Worm (Caenorhabditis elegans) whole organism, young adult: ENCODE results near the gene dhs-8.

ENCODE experiments used
- B0035.1 ChIP-seq: sonication (generic microtip); optimal IDR thresholded peaks from 2 replicates; lab custom pipeline; 2016; ENCODE audit warnings: missing genetic modification characterization, mild to moderate bottlenecking, missing compliant biosample characterization, missing genotype, missing genetic modification reagents
- C06A6.2 ChIP-seq: fragments of 200-800 bp; sonication (Bioruptor generic); conservative IDR thresholded peaks from 2 replicates; pipeline ENCODE4 v1.3.6; 2022; ENCODE audit warnings: missing genetic modification characterization, missing compliant biosample characterization
- C17E4.6 ChIP-seq: fragments of 200-800 bp; sonication (Bioruptor generic); IDR thresholded peaks from 2 replicates; pipeline ENCODE4 v1.3.6; 2022; ENCODE audit warnings: missing genetic modification reagents, missing genetic modification characterization, missing compliant biosample characterization
- D2030.7 ChIP-seq: fragments of 200-800 bp; sonication (Bioruptor generic); IDR thresholded peaks from 2 replicates; pipeline ENCODE4 v1.3.6; 2022; ENCODE audit warnings: missing genetic modification reagents, missing genetic modification characterization, missing compliant biosample characterization
- F10E7.11 ChIP-seq: sonication (generic microtip); optimal IDR thresholded peaks from 2 replicates; lab custom pipeline; 2017; ENCODE audit warnings: mild to moderate bottlenecking, missing genetic modification characterization, moderate library complexity, missing compliant biosample characterization
- F22D6.2 ChIP-seq: sonication (generic microtip); optimal IDR thresholded peaks from 2 replicates; lab custom pipeline; 2016; ENCODE audit warnings: mild to moderate bottlenecking, missing genetic modification characterization, missing compliant biosample characterization
- F23B12.7 ChIP-seq: sonication (generic microtip); optimal IDR thresholded peaks from 2 replicates; lab custom pipeline; 2017; ENCODE audit warnings: missing genetic modification characterization, mild to moderate bottlenecking, missing compliant biosample characterization, antibody characterized with exemption, moderate library complexity; ENCODE audit not compliant: insufficient read depth
- F37B4.10 ChIP-seq: fragments of 200-800 bp; sonication (Bioruptor generic); IDR thresholded peaks from 2 replicates; pipeline ENCODE4 v1.3.6; 2022; ENCODE audit warnings: missing genetic modification characterization, missing compliant biosample characterization
- F52B5.7 ChIP-seq: sonication (generic microtip); optimal IDR thresholded peaks from 2 replicates; lab custom pipeline; 2016; ENCODE audit warnings: mild to moderate bottlenecking, missing genetic modification characterization, missing compliant biosample characterization
- F55B11.4 ChIP-seq: sonication (generic microtip); optimal IDR thresholded peaks from 2 replicates; lab custom pipeline; 2016; ENCODE audit warnings: missing compliant biosample characterization, missing genetic modification characterization, borderline replicate concordance; ENCODE audit not compliant: insufficient read depth
- F57A8.1 ChIP-seq: fragments of 200-800 bp; sonication (Bioruptor generic); optimal IDR thresholded peaks from 2 replicates; lab custom pipeline; 2018; ENCODE audit warnings: mild to moderate bottlenecking, missing genetic modification characterization, moderate library complexity, missing compliant biosample characterization
- F57C9.4 ChIP-seq: sonication (generic microtip); optimal IDR thresholded peaks from 2 replicates; lab custom pipeline; 2017; ENCODE audit warnings: mild to moderate bottlenecking, missing genetic modification characterization, missing compliant biosample characterization
- Y56A3A.18 ChIP-seq: fragments of 200-800 bp; sonication (Bioruptor generic); IDR thresholded peaks from 2 replicates; pipeline ENCODE4 v1.3.6; 2022; ENCODE audit warnings: missing genetic modification reagents, missing genetic modification characterization, missing compliant biosample characterization
- Y79H2A.3 ChIP-seq: fragments of 200-800 bp; sonication (Bioruptor generic); conservative IDR thresholded peaks from 2 replicates; pipeline ENCODE4 v1.3.6; 2022; ENCODE audit warnings: missing genetic modification reagents, missing genetic modification characterization, missing compliant biosample characterization
- ZK185.1 ChIP-seq: sonication (generic microtip); optimal IDR thresholded peaks from 2 replicates; lab custom pipeline; 2016; ENCODE audit warnings: mild to moderate bottlenecking, missing genetic modification characterization, missing compliant biosample characterization; ENCODE audit not compliant: poor library complexity, severe bottlenecking
- athp-1 ChIP-seq: sonication (generic microtip); optimal IDR thresholded peaks from 2 replicates; lab custom pipeline; 2017; ENCODE audit warnings: mild to moderate bottlenecking, missing genetic modification characterization, missing compliant biosample characterization
- attf-5 ChIP-seq: fragments of 200-800 bp; sonication (Bioruptor generic); optimal IDR thresholded peaks from 2 replicates; lab custom pipeline; 2018; ENCODE audit warnings: mild to moderate bottlenecking, missing genetic modification characterization, missing compliant biosample characterization
- attf-6 ChIP-seq: fragments of 200-800 bp; sonication (Bioruptor generic); IDR thresholded peaks from 2 replicates; pipeline ENCODE4 v1.3.6; 2022; ENCODE audit warnings: missing genetic modification reagents, missing genetic modification characterization, missing compliant biosample characterization
- bed-1 ChIP-seq: fragments of 200-800 bp; sonication (Bioruptor generic); IDR thresholded peaks from 2 replicates; pipeline ENCODE4 v1.3.6; 2022; ENCODE audit warnings: missing genetic modification reagents, missing genetic modification characterization, missing compliant biosample characterization
- cebp-1 ChIP-seq, 2 experiments: fragments of 200-800 bp in 1 of 2; sonication (Bioruptor generic) in 1 of 2; sonication (generic microtip) in 1 of 2; IDR thresholded peaks in 1 of 2; optimal IDR thresholded peaks in 1 of 2; 2 replicates each; pipeline versions ENCODE4 v1.3.6 to Lab custom; 2017 to 2022; ENCODE audit warnings: missing compliant biosample characterization in 2 of 2, missing genetic modification characterization in 2 of 2, mild to moderate bottlenecking in 1 of 2, missing genetic modification reagents in 1 of 2, moderate library complexity in 1 of 2
- cebp-2 ChIP-seq: fragments of 200-800 bp; sonication (Bioruptor generic); IDR thresholded peaks from 2 replicates; pipeline ENCODE4 v1.3.6; 2022; ENCODE audit warnings: missing genetic modification characterization, missing compliant biosample characterization
- ceh-100 ChIP-seq: fragments of 200-800 bp; sonication (Bioruptor generic); IDR thresholded peaks from 2 replicates; pipeline ENCODE4 v1.3.6; 2022; ENCODE audit warnings: missing genetic modification reagents, missing genetic modification characterization, missing compliant biosample characterization
- ceh-91 ChIP-seq: fragments of 200-800 bp; sonication (Bioruptor generic); IDR thresholded peaks from 2 replicates; pipeline ENCODE4 v1.3.6; 2022; ENCODE audit warnings: missing genetic modification reagents, missing genetic modification characterization, missing compliant biosample characterization
- dox-1 ChIP-seq: fragments of 200-800 bp; sonication (Bioruptor generic); IDR thresholded peaks from 2 replicates; pipeline ENCODE4 v1.3.6; 2022; ENCODE audit warnings: missing genetic modification reagents, missing genetic modification characterization, missing compliant biosample characterization
- dpl-1 ChIP-seq: fragments of 150-350 bp; optimal IDR thresholded peaks from 2 replicates; lab custom pipeline; 2014; ENCODE audit warnings: missing biosample characterization, missing genetic modification reagents, missing genetic modification characterization
- egl-44 ChIP-seq: fragments of 200-800 bp; sonication (Bioruptor generic); IDR thresholded peaks from 2 replicates; pipeline ENCODE4 v1.3.6; 2022; ENCODE audit warnings: missing genetic modification reagents, missing genetic modification characterization, missing compliant biosample characterization
- gei-17 ChIP-seq: fragments of 200-800 bp; sonication (Bioruptor generic); optimal IDR thresholded peaks from 2 replicates; lab custom pipeline; 2018; ENCODE audit warnings: mild to moderate bottlenecking, missing genetic modification characterization, missing compliant biosample characterization
- hmg-1.2 ChIP-seq: fragments of 200-800 bp; sonication (Bioruptor generic); IDR thresholded peaks from 2 replicates; pipeline ENCODE4 v1.3.6; 2022; ENCODE audit warnings: missing genetic modification reagents, missing genetic modification characterization, missing compliant biosample characterization
- hmg-20 ChIP-seq: fragments of 200-800 bp; sonication (Bioruptor generic); IDR thresholded peaks from 2 replicates; pipeline ENCODE4 v1.3.6; 2022; ENCODE audit warnings: missing genetic modification reagents, missing genetic modification characterization, missing compliant biosample characterization
- lin-26 ChIP-seq: fragments of 200-800 bp; sonication (Bioruptor generic); IDR thresholded peaks from 2 replicates; pipeline ENCODE4 v1.3.6; 2022; ENCODE audit warnings: missing genetic modification reagents, missing genetic modification characterization, missing compliant biosample characterization
- lin-54 ChIP-seq: fragments of 200-800 bp; sonication (Bioruptor generic); optimal IDR thresholded peaks from 2 replicates; lab custom pipeline; 2018; ENCODE audit warnings: mild to moderate bottlenecking, missing genetic modification characterization, missing compliant biosample characterization
- madf-10 ChIP-seq: sonication (generic microtip); optimal IDR thresholded peaks from 2 replicates; lab custom pipeline; 2016; ENCODE audit warnings: mild to moderate bottlenecking, missing genetic modification characterization, missing compliant biosample characterization
- madf-8 ChIP-seq: fragments of 200-800 bp; sonication (Bioruptor generic); conservative IDR thresholded peaks from 2 replicates; pipeline ENCODE4 v1.3.6; 2022; ENCODE audit warnings: missing genetic modification reagents, missing genetic modification characterization, missing compliant biosample characterization
- mes-4 ChIP-seq: sonication (generic microtip); optimal IDR thresholded peaks from 2 replicates; lab custom pipeline; 2016; ENCODE audit warnings: missing genotype, missing genetic modification characterization, missing compliant biosample characterization
- mxl-1 ChIP-seq: sonication (generic microtip); optimal IDR thresholded peaks from 2 replicates; lab custom pipeline; 2016; ENCODE audit warnings: missing genetic modification characterization, missing compliant biosample characterization
- nfya-1 ChIP-seq: sonication (generic microtip); optimal IDR thresholded peaks from 2 replicates; lab custom pipeline; 2017; ENCODE audit warnings: antibody characterized with exemption, missing compliant biosample characterization, missing genetic modification characterization, borderline replicate concordance; ENCODE audit not compliant: insufficient read depth
- nfya-2 ChIP-seq: fragments of 200-800 bp; sonication (Bioruptor generic); IDR thresholded peaks from 2 replicates; pipeline ENCODE4 v1.3.6; 2022; ENCODE audit warnings: missing genetic modification reagents, missing genetic modification characterization, missing compliant biosample characterization
- nfyb-1 ChIP-seq: fragments of 200-800 bp; sonication (Bioruptor generic); IDR thresholded peaks from 2 replicates; pipeline ENCODE4 v1.3.6; 2022; ENCODE audit warnings: missing genetic modification reagents, missing genetic modification characterization, missing compliant biosample characterization
- nhr-120 ChIP-seq: fragments of 200-800 bp; sonication (Bioruptor generic); IDR thresholded peaks from 2 replicates; pipeline ENCODE4 v1.3.6; 2022; ENCODE audit warnings: missing genetic modification characterization, missing compliant biosample characterization
- nhr-27 ChIP-seq: fragments of 200-800 bp; sonication (Bioruptor generic); optimal IDR thresholded peaks from 2 replicates; lab custom pipeline; 2018; ENCODE audit warnings: mild to moderate bottlenecking, missing genetic modification characterization, moderate library complexity, missing compliant biosample characterization
- nhr-80 ChIP-seq: sonication (generic microtip); optimal IDR thresholded peaks from 2 replicates; lab custom pipeline; 2016; ENCODE audit warnings: missing genetic modification characterization, missing compliant biosample characterization
- nhr-90 ChIP-seq: sonication (generic microtip); optimal IDR thresholded peaks from 2 replicates; lab custom pipeline; 2016; ENCODE audit warnings: missing genotype, mild to moderate bottlenecking, missing genetic modification characterization, missing compliant biosample characterization
- repo-1 ChIP-seq: sonication (generic microtip); optimal IDR thresholded peaks from 2 replicates; lab custom pipeline; 2017; ENCODE audit warnings: mild to moderate bottlenecking, missing genetic modification characterization, missing compliant biosample characterization
- snpc-1.3 ChIP-seq: sonication (generic microtip); optimal IDR thresholded peaks from 2 replicates; lab custom pipeline; 2017; ENCODE audit warnings: missing genetic modification characterization, mild to moderate bottlenecking, missing compliant biosample characterization, antibody characterized with exemption, moderate library complexity, missing genotype, missing genetic modification reagents; ENCODE audit not compliant: insufficient read depth
- somi-1 ChIP-seq: fragments of 200-800 bp; sonication (Bioruptor generic); optimal IDR thresholded peaks from 2 replicates; lab custom pipeline; 2018; ENCODE audit warnings: mild to moderate bottlenecking, missing genetic modification characterization, missing compliant biosample characterization
- zfh-2 ChIP-seq: fragments of 200-800 bp; sonication (Bioruptor generic); conservative IDR thresholded peaks from 2 replicates; pipeline ENCODE4 v1.3.6; 2022; ENCODE audit warnings: missing genetic modification reagents, missing genetic modification characterization, missing compliant biosample characterization
- ztf-3 ChIP-seq: fragments of 200-800 bp; sonication (Bioruptor generic); optimal IDR thresholded peaks from 2 replicates; lab custom pipeline; 2018; ENCODE audit warnings: mild to moderate bottlenecking, missing genetic modification characterization, missing compliant biosample characterization

The dhs-8 gene

ce11 chrII:14496809-14497208 is 1.0 kb upstream of the dhs-8 start (continued):
- TF ChIP-seq mxl-1 (tag; lab: Kevin White, UChicago) (peak; percentile 95), ceh-100 (peak; percentile 67), D2030.7 (GFP tag; lab: Robert Waterston, UW) (peak; percentile 84), F22D6.2 (tag; lab: Kevin White, UChicago) (peak; percentile 42), attf-5 (peak; percentile 92), nhr-27 (no peak), B0035.1 (tag; lab: Kevin White, UChicago) (peak; percentile 59), egl-44 (peak; percentile 94), nfya-2 (GFP tag; lab: Robert Waterston, UW) (no peak), athp-1 (peak; percentile 77), ZK185.1 (tag; lab: Kevin White, UChicago) (peak; percentile 87), C06A6.2 (GFP tag; lab: Robert Waterston, UW) (peak; percentile 66), lin-26 (GFP tag; lab: Robert Waterston, UW) (peak; percentile 99), F52B5.7 (tag; lab: Kevin White, UChicago) (peak; percentile 95), snpc-1.3 (tag; lab: Kevin White, UChicago) (peak; percentile 92), somi-1 (GFP tag; lab: Kevin White, UChicago) (peak; percentile 83), F57C9.4 (tag; lab: Kevin White, UChicago) (peak; percentile 76), F57A8.1 (GFP tag; lab: Kevin White, UChicago) (peak; percentile 92), ceh-91 (GFP tag; lab: Robert Waterston, UW) (peak; percentile 23; the same call in 1 of the 2 replicates), dpl-1 (GFP tag; lab: Kevin White, UChicago) (peak; percentile 14), attf-6 (GFP tag; lab: Robert Waterston, UW) (0 out of 2 replicates have a peak, but pooled peaks have one; percentile 66), gei-17 (GFP tag; lab: Kevin White, UChicago) (peak; percentile 59), Y79H2A.3 (GFP tag; lab: Robert Waterston, UW) (no peak; the same call in 1 of the 2 replicates), madf-10 (tag; lab: Kevin White, UChicago) (peak; percentile 90), lin-54 (GFP tag; lab: Kevin White, UChicago) (peak; percentile 86), mes-4 (tag; lab: Kevin White, UChicago) (peak; percentile 84), bed-1 (GFP tag; lab: Robert Waterston, UW) (no peak), F55B11.4 (tag; lab: Kevin White, UChicago) (peak; percentile 48), madf-8 (GFP tag; lab: Robert Waterston, UW) (peak; percentile 36; the same call in 1 of the 2 replicates), nfyb-1 (GFP tag; lab: Robert Waterston, UW) (peak; percentile 95), hmg-1.2 (GFP tag; lab: Robert Waterston, UW) (peak; percentile 84), F37B4.10 (GFP tag; lab: Robert Waterston, UW) (no peak), repo-1 (tag; lab: Kevin White, UChicago) (peak; percentile 88), cebp-1 (GFP tag; IDR thresholded peaks at IDR 0.05; lab: Robert Waterston, UW) (peak; percentile 47; the same call in 1 of the 2 replicates), cebp-1 (tag; optimal IDR thresholded peaks at IDR 0.05; lab: Kevin White, UChicago) (peak; percentile 85), ztf-3 (GFP tag; lab: Kevin White, UChicago) (peak; percentile 8), nfya-1 (tag; lab: Kevin White, UChicago) (no peak), F23B12.7 (tag; lab: Kevin White, UChicago) (peak; percentile 96), dox-1 (peak; percentile 94), nhr-120 (peak; percentile 89; the same call in 1 of the 2 replicates), C17E4.6 (GFP tag; lab: Robert Waterston, UW) (0 out of 2 replicates have a peak, but pooled peaks have one; percentile 69), Y56A3A.18 (GFP tag; lab: Robert Waterston, UW) (peak; percentile 96), nhr-90 (tag; lab: Kevin White, UChicago) (peak; percentile 97), nhr-80 (tag; lab: Kevin White, UChicago) (peak; percentile 73), F10E7.11 (tag; lab: Kevin White, UChicago) (peak; percentile 70), zfh-2 (0 out of 2 replicates have a peak, but pooled peaks have one; percentile 53), cebp-2 (GFP tag; lab: Robert Waterston, UW) (0 out of 2 replicates have a peak, but pooled peaks have one; percentile 52), hmg-20 (peak; percentile 78; the same call in 1 of the 2 replicates)
